Worm (Caenorhabditis elegans) whole organism, midembryonic: ENCODE data around the gene spp-7.

Source experiments
- T22C8.4 ChIP-seq: fragments of 200-800 bp; sonication (Bioruptor generic); IDR thresholded peaks from 2 replicates; pipeline ENCODE4 v1.3.6; 2022; ENCODE audit warnings: missing genetic modification characterization, missing compliant biosample characterization
- cog-1 ChIP-seq: sonication (generic microtip); optimal IDR thresholded peaks from 2 replicates; lab custom pipeline; 2016; ENCODE audit warnings: missing genetic modification characterization, missing compliant biosample characterization
- flt-1 ChIP-seq: fragments of 200-800 bp; sonication (Bioruptor generic); IDR thresholded peaks from 2 replicates; pipeline ENCODE4 v1.3.6; 2022; ENCODE audit warnings: missing genetic modification characterization, missing compliant biosample characterization
- klf-2 ChIP-seq: fragments of 200-800 bp; sonication (Bioruptor generic); conservative IDR thresholded peaks from 2 replicates; pipeline ENCODE4 v1.3.6; 2022; ENCODE audit warnings: missing genetic modification reagents, missing genetic modification characterization, missing compliant biosample characterization
- med-1 ChIP-seq: sonication (generic microtip); optimal IDR thresholded peaks from 2 replicates; lab custom pipeline; 2017; ENCODE audit warnings: missing genetic modification characterization, mild to moderate bottlenecking, missing compliant biosample characterization, antibody characterized with exemption, missing genetic modification reagents; ENCODE audit not compliant: insufficient read depth
- ref-1 ChIP-seq: fragments of 200-800 bp; sonication (Bioruptor generic); conservative IDR thresholded peaks from 2 replicates; pipeline ENCODE4 v1.3.6; 2022; ENCODE audit warnings: missing genetic modification reagents, missing genetic modification characterization, missing compliant biosample characterization
- tab-1 ChIP-seq: fragments of 200-800 bp; sonication (Bioruptor generic); IDR thresholded peaks from 2 replicates; pipeline ENCODE4 v1.3.6; 2022; ENCODE audit warnings: missing genetic modification characterization, missing compliant biosample characterization
- ztf-23 ChIP-seq: fragments of 200-800 bp; sonication (Bioruptor generic); IDR thresholded peaks from 2 replicates; pipeline ENCODE4 v1.3.6; 2022; ENCODE audit warnings: missing genetic modification reagents, missing genetic modification characterization, missing compliant biosample characterization
- ztf-29 ChIP-seq: fragments of 200-800 bp; sonication (Bioruptor generic); IDR thresholded peaks from 2 replicates; pipeline ENCODE4 v1.3.6; 2022; ENCODE audit warnings: missing genetic modification reagents, missing genetic modification characterization, missing compliant biosample characterization

ce11 chrIV:5374321-5374720 lies 41.3 kb downstream of the spp-7 start:
- no peak for TF ChIP-seq T22C8.4 (GFP tag; lab: Robert Waterston, UW)
- no peak for TF ChIP-seq med-1 (GFP tag; lab: Kevin White, UChicago)
- TF ChIP-seq ztf-23 (GFP tag; lab: Robert Waterston, UW) = no peak
- TF ChIP-seq flt-1 = no peak
- no peak for TF ChIP-seq cog-1 (tag; lab: Kevin White, UChicago)
- no peak for TF ChIP-seq tab-1 (GFP tag; lab: Robert Waterston, UW)
- TF ChIP-seq klf-2 (GFP tag; lab: Robert Waterston, UW) = no peak
- no peak for TF ChIP-seq ztf-29 (GFP tag; lab: Robert Waterston, UW)
- no peak for TF ChIP-seq ref-1
